Fruit fly (Drosophila melanogaster): ENCODE measurements around the gene CG6843.

DNA sequence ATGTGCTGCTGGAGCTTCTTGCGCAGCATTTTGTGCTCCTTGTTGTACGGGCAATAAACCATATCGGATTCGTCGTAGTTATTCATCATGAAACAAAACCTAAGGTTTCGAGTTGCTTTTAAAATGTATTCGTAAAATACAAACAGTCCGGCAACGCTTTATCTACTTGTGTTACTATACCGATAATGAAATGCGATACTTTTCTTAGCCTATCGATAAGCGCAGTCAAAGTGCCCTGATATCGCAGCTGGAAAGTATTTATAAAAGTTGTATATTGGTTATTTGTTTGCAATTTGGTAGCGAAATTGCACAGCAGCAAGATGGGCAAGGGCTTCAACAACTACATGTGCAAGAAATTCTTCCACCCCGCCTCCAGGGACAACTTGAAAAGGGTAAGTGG, at the start of gene CG6843, which contains the start of gene arx:
- TF ChIP-seq usp (GFP tag; optimal IDR thresholded peaks at IDR 0.05) (no peak), CG8478 (optimal IDR thresholded peaks at IDR 0.05) (no peak), EcR (GFP tag; optimal IDR thresholded peaks at IDR 0.05) (no peak), Dll (optimal IDR thresholded peaks at IDR 0.05) (no peak), psq (optimal IDR thresholded peaks at IDR 0.05) (no peak)
